Worm (Caenorhabditis elegans) whole organism, L2 larva: Measurements from ENCODE around the gene cpg-2.

ENCODE experiments used
- F13H6.1 ChIP-seq: sonication (generic microtip); optimal IDR thresholded peaks from 2 replicates; lab custom pipeline; 2016; ENCODE audit warnings: missing genetic modification characterization, missing compliant biosample characterization
- ama-1 ChIP-seq: fragments of 150-350 bp; optimal IDR thresholded peaks from 2 replicates; lab custom pipeline; 2018; ENCODE audit warnings: inconsistent platforms
- blmp-1 ChIP-seq: sonication (generic microtip); optimal IDR thresholded peaks from 2 replicates; lab custom pipeline; 2017; ENCODE audit warnings: missing genetic modification characterization, mild to moderate bottlenecking, missing compliant biosample characterization, antibody characterized with exemption, moderate library complexity; ENCODE audit not compliant: insufficient read depth
- elt-1 ChIP-seq: fragments of 150-350 bp; optimal IDR thresholded peaks from 2 replicates; lab custom pipeline; 2014; ENCODE audit warnings: missing biosample characterization, missing genetic modification characterization
- elt-3 ChIP-seq: sonication (generic microtip); optimal IDR thresholded peaks from 2 replicates; lab custom pipeline; 2017; ENCODE audit warnings: missing biosample characterization, missing genetic modification characterization
- skn-1 ChIP-seq: sonication (generic microtip); optimal IDR thresholded peaks from 2 replicates; lab custom pipeline; 2017; ENCODE audit warnings: missing biosample characterization, missing genetic modification characterization
- unc-62 ChIP-seq: fragments of 150-350 bp; optimal IDR thresholded peaks from 2 replicates; lab custom pipeline; 2014; ENCODE audit warnings: missing biosample characterization, missing genetic modification reagents, missing genetic modification characterization
- zag-1 ChIP-seq: fragments of 150-350 bp; optimal IDR thresholded peaks from 2 replicates; lab custom pipeline; 2014; ENCODE audit warnings: missing biosample characterization, missing genetic modification characterization

DNA sequence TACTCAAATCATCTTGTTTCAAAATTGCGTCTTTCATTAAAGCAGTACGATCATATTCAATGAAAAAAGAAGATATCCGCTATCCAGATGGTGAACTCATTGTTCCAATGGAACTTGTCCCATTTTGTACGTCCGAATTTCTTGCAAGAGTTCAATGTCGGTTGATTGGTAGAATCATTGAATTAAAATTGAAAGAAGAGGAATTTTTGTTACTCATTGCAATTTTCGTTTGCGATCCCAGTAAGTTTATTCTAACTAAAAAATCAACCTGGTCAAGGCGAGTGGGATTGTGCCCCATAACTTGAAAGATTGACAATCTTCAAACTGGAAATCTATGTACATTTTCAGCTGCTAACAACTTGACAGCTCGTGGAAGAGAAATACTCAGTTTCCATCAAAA is 7.3 kb downstream of the cpg-2 start:
- TF ChIP-seq skn-1 (tag; lab: Kevin White, UChicago) (no peak), elt-3 (tag; lab: Kevin White, UChicago) (no peak), elt-1 (tag; lab: Kevin White, UChicago) (no peak), unc-62 (GFP tag; lab: Kevin White, UChicago) (no peak), zag-1 (tag; lab: Kevin White, UChicago) (no peak), blmp-1 (tag; lab: Kevin White, UChicago) (no peak), ama-1 (no peak), F13H6.1 (tag; lab: Kevin White, UChicago) (no peak)
